Worm (Caenorhabditis elegans): ENCODE measurements around the gene F34H10.1.

The F34H10.1 gene

DNA sequence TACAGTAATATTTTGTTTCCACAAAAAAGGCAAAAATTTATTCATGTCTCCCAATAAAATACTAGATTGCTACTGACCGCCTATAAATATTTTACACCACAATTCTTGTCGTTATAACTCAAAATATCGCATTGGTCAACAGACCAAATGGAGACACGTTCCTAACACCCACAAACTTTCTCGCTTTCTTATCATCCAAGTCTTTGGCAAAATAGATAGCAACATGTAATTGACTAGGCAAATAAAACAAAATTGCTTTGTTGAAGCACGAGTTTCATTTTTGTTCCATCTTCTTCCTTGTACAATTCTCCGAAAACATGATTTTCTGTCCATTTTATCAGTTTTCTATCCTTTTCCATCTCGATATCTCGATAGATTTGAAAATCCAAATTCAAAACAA lies 23.3 kb upstream of the F34H10.1 start:
- TF ChIP-seq tra-4 (tag; optimal IDR thresholded peaks at IDR 0.05) (no peak), ama-1 (optimal IDR thresholded peaks at IDR 0.05) (no peak), sea-1 (GFP tag; conservative IDR thresholded peaks at IDR 0.05) (no peak), tbx-11 (GFP tag; IDR thresholded peaks at IDR 0.05) (no peak), hmbx-1 (tag; optimal IDR thresholded peaks at IDR 0.05) (no peak), ets-7 (tag; optimal IDR thresholded peaks at IDR 0.05) (no peak), aly-1 (tag; optimal IDR thresholded peaks at IDR 0.05) (no peak), tbx-37 (GFP tag; conservative IDR thresholded peaks at IDR 0.05) (no peak), hmg-4 (GFP tag; optimal IDR thresholded peaks at IDR 0.05) (no peak), hnd-1 (tag; optimal IDR thresholded peaks at IDR 0.05) (no peak), F13C5.2 (tag; optimal IDR thresholded peaks at IDR 0.05) (no peak), scrt-1 (GFP tag; IDR thresholded peaks at IDR 0.05) (no peak), ceh-13 (GFP tag; optimal IDR thresholded peaks at IDR 0.05) (no peak), B0310.2 (tag; optimal IDR thresholded peaks at IDR 0.05) (no peak), flt-1 (GFP tag; IDR thresholded peaks at IDR 0.05) (no peak), pes-1 (GFP tag; IDR thresholded peaks at IDR 0.05) (no peak)

DNA sequence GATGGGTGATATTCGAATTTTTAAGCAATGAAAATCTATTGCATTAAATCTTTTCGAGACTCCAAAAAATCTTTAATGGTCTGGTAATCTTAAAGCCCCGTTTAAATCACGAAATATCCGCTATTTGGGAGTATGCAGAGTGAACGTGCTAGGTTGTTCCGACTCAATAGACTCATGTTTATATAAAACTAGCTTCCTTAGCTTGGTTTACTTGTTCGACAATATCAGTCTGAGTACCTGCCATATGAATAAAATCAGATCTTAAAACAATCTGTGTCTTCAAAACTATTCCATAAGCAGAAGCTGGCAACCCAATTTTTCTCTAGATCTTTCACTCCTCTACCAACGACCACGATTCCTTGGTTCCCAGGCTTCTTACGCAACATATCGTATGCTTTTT lies 22.7 kb upstream of the F34H10.1 start:
- no peak for TF ChIP-seq ama-1 (optimal IDR thresholded peaks at IDR 0.05)
- no peak for TF ChIP-seq flt-1 (GFP tag; IDR thresholded peaks at IDR 0.05)
- no peak for TF ChIP-seq F13C5.2 (tag; optimal IDR thresholded peaks at IDR 0.05)
- no peak for TF ChIP-seq hnd-1 (tag; optimal IDR thresholded peaks at IDR 0.05)
- TF ChIP-seq ceh-36 (tag; optimal IDR thresholded peaks at IDR 0.05), result no peak
- no peak for TF ChIP-seq B0310.2 (tag; optimal IDR thresholded peaks at IDR 0.05)
- TF ChIP-seq pes-1 (GFP tag; IDR thresholded peaks at IDR 0.05), result no peak
- TF ChIP-seq ets-7 (tag; optimal IDR thresholded peaks at IDR 0.05), result no peak
- TF ChIP-seq tbx-11 (GFP tag; IDR thresholded peaks at IDR 0.05), result no peak
- no peak for TF ChIP-seq tra-4 (tag; optimal IDR thresholded peaks at IDR 0.05)
- TF ChIP-seq hmbx-1 (tag; optimal IDR thresholded peaks at IDR 0.05), result no peak
- TF ChIP-seq ceh-13 (GFP tag; optimal IDR thresholded peaks at IDR 0.05), result no peak
- no peak for TF ChIP-seq scrt-1 (GFP tag; IDR thresholded peaks at IDR 0.05)
- TF ChIP-seq hmg-4 (GFP tag; optimal IDR thresholded peaks at IDR 0.05), result no peak
- TF ChIP-seq tbx-37 (GFP tag; conservative IDR thresholded peaks at IDR 0.05), result no peak
- no peak for TF ChIP-seq sea-1 (GFP tag; conservative IDR thresholded peaks at IDR 0.05)
- no peak for TF ChIP-seq aly-1 (tag; optimal IDR thresholded peaks at IDR 0.05)

DNA sequence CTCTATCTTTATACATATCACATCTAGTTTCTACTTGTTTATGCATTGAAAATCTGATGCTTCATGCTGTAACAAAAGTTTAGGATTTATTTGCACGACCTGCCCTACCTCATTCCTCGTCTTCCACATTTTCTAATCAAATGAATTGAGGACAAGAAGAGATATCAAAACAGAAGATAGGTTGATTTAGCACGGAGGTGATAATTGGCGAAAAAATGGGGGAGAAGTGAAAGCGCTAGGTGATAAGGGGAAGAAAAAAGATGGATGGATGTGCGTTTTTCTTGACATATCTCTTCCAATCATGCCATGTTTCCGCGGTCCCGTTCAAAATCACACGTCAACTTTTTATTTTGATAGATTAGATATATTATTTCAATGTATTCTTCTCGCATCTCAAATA lies 17.8 kb upstream of the F34H10.1 start:
- TF ChIP-seq hmbx-1 (tag; optimal IDR thresholded peaks at IDR 0.05), result no peak
- TF ChIP-seq F13C5.2 (tag; optimal IDR thresholded peaks at IDR 0.05), result no peak
- no peak for TF ChIP-seq tra-4 (tag; optimal IDR thresholded peaks at IDR 0.05)
- no peak for TF ChIP-seq aly-1 (tag; optimal IDR thresholded peaks at IDR 0.05)
- TF ChIP-seq ama-1 (optimal IDR thresholded peaks at IDR 0.05), result no peak

- no peak for TF ChIP-seq tbx-11 (GFP tag; IDR thresholded peaks at IDR 0.05)
Observed at ce11 chrX:9610040-9610613, 15.8 kb upstream of the F34H10.1 start, which contains the start of gene C11E4.6. C11E4.6 (plus strand) TSS chrX:9610563.

- TF ChIP-seq hnd-1 (tag; optimal IDR thresholded peaks at IDR 0.05), result no peak
- no peak for TF ChIP-seq hmbx-1 (tag; optimal IDR thresholded peaks at IDR 0.05)
- no peak for TF ChIP-seq ceh-36 (tag; optimal IDR thresholded peaks at IDR 0.05)
- no peak for TF ChIP-seq tbx-37 (GFP tag; conservative IDR thresholded peaks at IDR 0.05)
- no peak for TF ChIP-seq tra-4 (tag; optimal IDR thresholded peaks at IDR 0.05)
- TF ChIP-seq pes-1 (GFP tag; IDR thresholded peaks at IDR 0.05), result no peak
- no peak for TF ChIP-seq B0310.2 (tag; optimal IDR thresholded peaks at IDR 0.05)
- TF ChIP-seq ama-1 (optimal IDR thresholded peaks at IDR 0.05), result no peak
- no peak for TF ChIP-seq ets-7 (tag; optimal IDR thresholded peaks at IDR 0.05)
- TF ChIP-seq aly-1 (tag; optimal IDR thresholded peaks at IDR 0.05), result no peak
Observed at ce11 chrX:9616919-9617318, 9.0 kb upstream of the F34H10.1 start, which contains the start of gene C11E4.7. C11E4.7 (plus strand) TSS chrX:9617219.

DNA sequence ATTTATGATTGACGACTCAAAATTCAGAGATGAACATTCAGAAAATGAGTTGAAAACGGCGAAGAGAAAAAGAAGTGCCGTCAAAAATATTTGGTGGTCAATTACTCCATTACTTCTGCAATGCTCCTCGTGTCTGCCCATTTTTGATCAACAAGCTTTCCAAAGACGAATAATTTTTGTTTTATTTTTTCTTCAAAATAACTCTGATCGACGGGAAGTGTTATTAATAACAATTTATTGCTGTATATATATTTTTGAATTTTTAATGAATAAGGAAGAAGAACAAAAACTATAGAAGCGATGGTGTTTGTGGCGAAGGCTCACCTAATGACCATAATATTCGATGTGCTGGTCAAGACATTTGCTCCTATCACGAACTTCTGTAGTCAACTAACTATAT lies 5.8 kb upstream of the F34H10.1 start, which contains the start of gene C11E4.8:
Gene C11E4.8 (plus strand): TSS at position 301 of the 400 bp plus-strand sequence.
- no peak for TF ChIP-seq tra-4 (tag; optimal IDR thresholded peaks at IDR 0.05)
- no peak for TF ChIP-seq flt-1 (GFP tag; IDR thresholded peaks at IDR 0.05)
- no peak for TF ChIP-seq hmg-4 (GFP tag; optimal IDR thresholded peaks at IDR 0.05)
- TF ChIP-seq hnd-1 (tag; optimal IDR thresholded peaks at IDR 0.05), result no peak
- TF ChIP-seq tbx-37 (GFP tag; conservative IDR thresholded peaks at IDR 0.05), result no peak
- TF ChIP-seq ceh-36 (tag; optimal IDR thresholded peaks at IDR 0.05), result no peak
- TF ChIP-seq pes-1 (GFP tag; IDR thresholded peaks at IDR 0.05), result no peak
- no peak for TF ChIP-seq tbx-11 (GFP tag; IDR thresholded peaks at IDR 0.05)
- TF ChIP-seq ceh-13 (GFP tag; optimal IDR thresholded peaks at IDR 0.05), result no peak
- TF ChIP-seq ets-7 (tag; optimal IDR thresholded peaks at IDR 0.05), result no peak
- no peak for TF ChIP-seq F13C5.2 (tag; optimal IDR thresholded peaks at IDR 0.05)

ce11 chrX:9622609-9623008 lies 3.3 kb upstream of the F34H10.1 start:
- TF ChIP-seq ets-7 (tag; optimal IDR thresholded peaks at IDR 0.05) (no peak), ceh-13 (GFP tag; optimal IDR thresholded peaks at IDR 0.05) (peak; percentile 9), tra-4 (tag; optimal IDR thresholded peaks at IDR 0.05) (no peak), ama-1 (optimal IDR thresholded peaks at IDR 0.05) (no peak), hnd-1 (tag; optimal IDR thresholded peaks at IDR 0.05) (peak; percentile 29), aly-1 (tag; optimal IDR thresholded peaks at IDR 0.05) (peak; percentile 66), tbx-11 (GFP tag; IDR thresholded peaks at IDR 0.05) (peak; percentile 72), scrt-1 (GFP tag; IDR thresholded peaks at IDR 0.05) (peak; percentile 56; the same call in 1 of the 2 replicates), F13C5.2 (tag; optimal IDR thresholded peaks at IDR 0.05) (no peak), sea-1 (GFP tag; conservative IDR thresholded peaks at IDR 0.05) (peak; percentile 62; the same call in 1 of the 2 replicates), tbx-37 (GFP tag; conservative IDR thresholded peaks at IDR 0.05) (peak; percentile 47; the same call in 1 of the 2 replicates), ceh-36 (tag; optimal IDR thresholded peaks at IDR 0.05) (peak; percentile 18)

DNA sequence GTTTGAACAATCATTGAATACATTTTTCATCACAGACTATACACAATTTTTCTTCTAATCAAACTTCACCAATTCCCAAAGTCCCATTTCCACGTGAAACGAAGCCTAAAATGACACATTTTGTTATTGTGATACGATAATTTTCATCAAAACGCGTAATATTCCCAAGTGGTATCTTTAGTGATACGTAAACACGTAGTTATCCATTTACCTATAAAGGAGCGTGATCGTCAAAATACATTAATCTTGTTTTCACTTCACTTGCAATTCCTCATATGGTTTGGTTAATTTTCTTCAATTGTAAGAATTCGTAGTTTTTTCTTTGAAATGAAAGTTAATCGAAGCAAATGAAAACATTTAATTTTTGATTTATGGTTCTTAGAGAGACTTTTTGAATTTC lies 3.6 kb downstream of the F34H10.1 start:
- TF ChIP-seq ceh-36 (tag; optimal IDR thresholded peaks at IDR 0.05), result no peak
- TF ChIP-seq tbx-37 (GFP tag; conservative IDR thresholded peaks at IDR 0.05), result no peak
- no peak for TF ChIP-seq ama-1 (optimal IDR thresholded peaks at IDR 0.05)
- TF ChIP-seq tra-4 (tag; optimal IDR thresholded peaks at IDR 0.05), result no peak
- no peak for TF ChIP-seq sea-1 (GFP tag; conservative IDR thresholded peaks at IDR 0.05)
- TF ChIP-seq F13C5.2 (tag; optimal IDR thresholded peaks at IDR 0.05), result no peak
- TF ChIP-seq pes-1 (GFP tag; IDR thresholded peaks at IDR 0.05), result no peak
- TF ChIP-seq hnd-1 (tag; optimal IDR thresholded peaks at IDR 0.05), result no peak
- no peak for TF ChIP-seq hmbx-1 (tag; optimal IDR thresholded peaks at IDR 0.05)
- TF ChIP-seq hmg-4 (GFP tag; optimal IDR thresholded peaks at IDR 0.05), result no peak

Measured in whole organism, early embryonic.